Worm (Caenorhabditis elegans) whole organism, early embryonic: Measurements from ENCODE around the gene str-101.

Source experiments
- B0310.2 ChIP-seq: sonication (generic microtip); optimal IDR thresholded peaks from 2 replicates; lab custom pipeline; 2016; ENCODE audit warnings: mild to moderate bottlenecking, missing genetic modification characterization, missing compliant biosample characterization
- F13C5.2 ChIP-seq: sonication (generic microtip); optimal IDR thresholded peaks from 2 replicates; lab custom pipeline; 2017; ENCODE audit warnings: mild to moderate bottlenecking, missing genetic modification characterization, inconsistent platforms, missing compliant biosample characterization
- aly-1 ChIP-seq: sonication (generic microtip); optimal IDR thresholded peaks from 2 replicates; lab custom pipeline; 2016; ENCODE audit warnings: missing genetic modification characterization, missing compliant biosample characterization
- ama-1 ChIP-seq: fragments of 150-350 bp; optimal IDR thresholded peaks from 2 replicates; lab custom pipeline; 2014
- ceh-13 ChIP-seq: fragments of 200-800 bp; sonication (Bioruptor generic); optimal IDR thresholded peaks from 2 replicates; lab custom pipeline; 2018; ENCODE audit warnings: mild to moderate bottlenecking, missing genetic modification characterization, missing compliant biosample characterization
- ceh-36 ChIP-seq: sonication (generic microtip); optimal IDR thresholded peaks from 2 replicates; lab custom pipeline; 2016; ENCODE audit warnings: missing genetic modification characterization, inconsistent platforms, missing compliant biosample characterization
- ets-7 ChIP-seq: sonication (generic microtip); optimal IDR thresholded peaks from 2 replicates; lab custom pipeline; 2016; ENCODE audit warnings: missing genotype, missing genetic modification characterization, missing compliant biosample characterization
- flt-1 ChIP-seq: fragments of 200-800 bp; sonication (Bioruptor generic); IDR thresholded peaks from 2 replicates; pipeline ENCODE4 v1.3.6; 2022; ENCODE audit warnings: missing genetic modification characterization, missing compliant biosample characterization
- hnd-1 ChIP-seq: sonication (generic microtip); optimal IDR thresholded peaks from 2 replicates; lab custom pipeline; 2016; ENCODE audit warnings: missing genetic modification characterization, missing compliant biosample characterization
- pes-1 ChIP-seq: fragments of 200-800 bp; sonication (Bioruptor generic); IDR thresholded peaks from 2 replicates; pipeline ENCODE4 v1.3.6; 2022; ENCODE audit warnings: missing genetic modification reagents, missing genetic modification characterization, missing compliant biosample characterization
- tbx-11 ChIP-seq: fragments of 200-800 bp; sonication (Bioruptor generic); IDR thresholded peaks from 2 replicates; pipeline ENCODE4 v1.3.6; 2022; ENCODE audit warnings: missing genetic modification characterization, missing compliant biosample characterization
- tbx-37 ChIP-seq: fragments of 200-800 bp; sonication (Bioruptor generic); conservative IDR thresholded peaks from 2 replicates; pipeline ENCODE4 v1.3.6; 2022; ENCODE audit warnings: missing genetic modification reagents, missing genetic modification characterization, missing compliant biosample characterization
- tra-4 ChIP-seq: sonication (generic microtip); optimal IDR thresholded peaks from 2 replicates; lab custom pipeline; 2017; ENCODE audit warnings: missing genetic modification characterization, missing compliant biosample characterization

DNA sequence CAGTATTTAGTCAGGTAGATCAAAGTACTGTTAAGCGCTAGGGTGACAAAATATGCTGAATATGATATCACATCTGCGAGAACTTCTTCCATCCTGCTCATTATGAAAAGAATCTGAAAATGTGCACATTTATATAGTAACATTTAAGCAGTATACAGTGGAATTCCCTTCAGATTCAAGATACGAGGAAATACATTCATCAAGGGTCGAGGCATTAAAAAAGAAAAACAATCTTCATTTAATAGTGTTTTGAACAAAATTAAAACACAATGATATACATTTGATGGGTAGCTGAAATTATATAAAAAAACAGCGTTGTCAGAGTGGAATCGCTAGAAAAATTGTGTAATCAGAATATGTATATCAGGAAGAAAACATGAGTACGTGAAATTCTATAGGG lies 23.9 kb upstream of the str-101 start, which contains the start of gene str-27:
- no peak for TF ChIP-seq ets-7 (tag; lab: Kevin White, UChicago)
- TF ChIP-seq ama-1 (lab: Kevin White, UChicago): no peak
- no peak for TF ChIP-seq pes-1
- no peak for TF ChIP-seq B0310.2 (tag; lab: Kevin White, UChicago)
- TF ChIP-seq tbx-11 (GFP tag; lab: Robert Waterston, UW): no peak
- no peak for TF ChIP-seq aly-1 (tag; lab: Kevin White, UChicago)
- TF ChIP-seq ceh-36 (tag; lab: Kevin White, UChicago): no peak
- TF ChIP-seq hnd-1 (tag; lab: Kevin White, UChicago): no peak
- TF ChIP-seq flt-1 (GFP tag; lab: Robert Waterston, UW): no peak
- no peak for TF ChIP-seq tbx-37 (GFP tag; lab: Robert Waterston, UW)
- TF ChIP-seq F13C5.2: no peak
- no peak for TF ChIP-seq ceh-13 (GFP tag; lab: Kevin White, UChicago)
- TF ChIP-seq tra-4 (tag; lab: Kevin White, UChicago): no peak
